Worm (Caenorhabditis elegans) whole organism, young adult: ENCODE measurements around the gene F36D4.1.

Experiments used
- B0019.2 ChIP-seq: fragments of 200-800 bp; sonication (Bioruptor generic); conservative IDR thresholded peaks from 2 replicates; pipeline ENCODE4 v1.3.6; 2022; ENCODE audit warnings: missing genetic modification reagents, missing genetic modification characterization, missing compliant biosample characterization
- C06A6.2 ChIP-seq: fragments of 200-800 bp; sonication (Bioruptor generic); conservative IDR thresholded peaks from 2 replicates; pipeline ENCODE4 v1.3.6; 2022; ENCODE audit warnings: missing genetic modification characterization, missing compliant biosample characterization
- F10E7.11 ChIP-seq: sonication (generic microtip); optimal IDR thresholded peaks from 2 replicates; lab custom pipeline; 2017; ENCODE audit warnings: mild to moderate bottlenecking, missing genetic modification characterization, moderate library complexity, missing compliant biosample characterization
- F39B2.1 ChIP-seq: fragments of 200-800 bp; sonication (Bioruptor generic); IDR thresholded peaks from 2 replicates; pipeline ENCODE4 v1.3.6; 2022; ENCODE audit warnings: missing genetic modification reagents, missing genetic modification characterization, missing compliant biosample characterization
- hlh-12 ChIP-seq: sonication (generic microtip); optimal IDR thresholded peaks from 2 replicates; lab custom pipeline; 2016; ENCODE audit warnings: missing genetic modification characterization, missing compliant biosample characterization
- lsl-1 ChIP-seq: fragments of 200-800 bp; sonication (Bioruptor generic); optimal IDR thresholded peaks from 2 replicates; lab custom pipeline; 2018; ENCODE audit warnings: mild to moderate bottlenecking, missing genetic modification characterization, moderate library complexity, missing compliant biosample characterization
- mcd-1 ChIP-seq: fragments of 200-800 bp; sonication (Bioruptor generic); IDR thresholded peaks from 2 replicates; pipeline ENCODE4 v1.3.6; 2022; ENCODE audit warnings: missing genetic modification reagents, missing genetic modification characterization, missing compliant biosample characterization
- nhr-179 ChIP-seq: sonication (generic microtip); optimal IDR thresholded peaks from 2 replicates; lab custom pipeline; 2016; ENCODE audit warnings: mild to moderate bottlenecking, missing genetic modification characterization, missing compliant biosample characterization
- rpc-1 ChIP-seq, 2 experiments: fragments of 150-350 bp in 1 of 2; sonication (generic microtip) in 1 of 2; optimal IDR thresholded peaks; 2 replicates each; lab custom pipeline; 2014 to 2018; ENCODE audit warnings: missing biosample characterization in 1 of 2, missing genetic modification characterization in 1 of 2, missing genetic modification reagents in 1 of 2, missing genotype in 1 of 2
- snpc-1.1 ChIP-seq: sonication (generic microtip); optimal IDR thresholded peaks from 2 replicates; lab custom pipeline; 2017; ENCODE audit warnings: missing genetic modification characterization, mild to moderate bottlenecking, missing compliant biosample characterization, antibody characterized with exemption, moderate library complexity, missing genotype, missing genetic modification reagents; ENCODE audit not compliant: insufficient read depth
- snpc-4 ChIP-seq, 5 experiments: fragments of 150-350 bp in 1 of 5; sonication (generic microtip) in 4 of 5; optimal IDR thresholded peaks; 2 replicates each; lab custom pipeline; 2014 to 2018; ENCODE audit warnings: missing genetic modification characterization in 5 of 5, missing biosample characterization in 3 of 5, antibody characterized with exemption in 2 of 5, mild to moderate bottlenecking in 2 of 5, missing compliant biosample characterization in 2 of 5, missing genotype in 2 of 5, moderate library complexity in 2 of 5, missing genetic modification reagents in 1 of 5

- TF ChIP-seq F39B2.1 (GFP tag; lab: Robert Waterston, UW) (no peak), C06A6.2 (no peak), lsl-1 (GFP tag; lab: Kevin White, UChicago) (no peak), rpc-1 (optimal IDR thresholded peaks at IDR 0.05; lab: Kevin White, UChicago) (no peak), rpc-1 (tag; optimal IDR thresholded peaks at IDR 0.05; lab: Kevin White, UChicago) (no peak), hlh-12 (tag; lab: Kevin White, UChicago) (no peak), mcd-1 (no peak), F10E7.11 (no peak), snpc-4 (GFP tag; optimal IDR thresholded peaks at IDR 0.05; lab: Kevin White, UChicago) (no peak), snpc-4 (tag; optimal IDR thresholded peaks at IDR 0.05; lab: Kevin White, UChicago) (no peak), snpc-1.1 (tag; lab: Kevin White, UChicago) (no peak), B0019.2 (GFP tag; lab: Robert Waterston, UW) (no peak), nhr-179 (no peak)
These were observed 41.3 kb upstream of the F36D4.1 start, which contains the start of gene E02C12.9 for ce11 chrV:9375378-9375777.
